Fruit fly (Drosophila melanogaster): Measurements from ENCODE around the gene HBS1.

Gene HBS1

DNA sequence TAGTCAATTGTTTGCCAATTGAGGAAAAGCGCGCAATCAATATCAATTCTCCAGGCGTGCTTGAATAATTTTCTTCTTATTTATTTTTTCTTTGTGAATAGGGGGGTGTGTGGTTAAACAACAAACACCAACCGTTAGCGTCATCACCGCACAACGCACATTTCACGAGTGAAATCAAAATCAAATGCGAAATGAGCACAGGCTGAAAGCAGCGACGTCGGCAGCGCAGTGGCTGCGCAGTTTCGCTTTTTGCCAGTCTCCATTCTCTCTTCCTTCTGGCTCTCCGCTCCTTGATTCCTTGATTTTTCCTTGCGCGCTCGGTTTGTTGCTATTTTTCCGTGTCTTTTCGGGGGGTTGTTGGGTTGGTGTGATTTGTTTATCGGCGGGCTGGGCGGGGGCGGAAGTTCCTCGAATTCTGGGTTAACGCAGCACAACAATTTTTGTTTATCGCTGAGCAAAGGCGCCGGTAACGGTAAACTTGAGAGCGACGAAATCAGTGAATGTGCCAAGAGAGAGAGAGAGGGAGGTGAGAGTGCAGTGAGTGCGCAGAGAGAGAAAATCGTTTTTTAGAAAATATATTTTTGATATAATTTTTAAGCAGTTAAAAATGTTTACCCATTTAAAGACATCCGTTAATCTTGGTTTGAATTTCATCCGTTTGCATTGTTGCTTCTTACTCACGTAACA is 18.0 kb upstream of the HBS1 start, which contains the start of gene CG13937:
Gene CG13937, minus strand, starts transcription at position 174 of the 687 bp plus-strand sequence.
- TF ChIP-seq CG8478 (optimal IDR thresholded peaks at IDR 0.05) (no peak), CTCF (optimal IDR thresholded peaks at IDR 0.05) (no peak)

DNA sequence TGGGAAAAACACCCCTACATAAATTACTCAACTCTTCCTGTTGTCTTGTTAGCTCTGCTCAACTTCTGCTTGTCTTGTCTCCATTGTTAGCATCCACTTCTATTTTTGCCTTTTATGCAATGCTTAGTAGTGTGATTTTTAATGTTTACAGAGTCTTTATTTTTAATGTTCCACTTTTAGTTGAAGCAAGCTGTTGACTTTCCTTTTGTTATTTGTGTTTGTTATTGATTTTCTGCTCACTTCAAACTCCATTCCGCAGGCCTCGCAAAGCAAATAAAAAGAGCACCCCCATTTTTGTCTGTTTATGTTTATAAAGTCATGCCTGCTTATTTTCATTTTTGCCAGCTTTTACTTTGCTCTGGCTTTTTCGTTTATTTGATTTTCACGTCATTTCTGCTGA is 16.9 kb upstream of the HBS1 start:
- no peak for TF ChIP-seq CTCF (optimal IDR thresholded peaks at IDR 0.05)
- TF ChIP-seq CG8478 (optimal IDR thresholded peaks at IDR 0.05), result no peak

DNA sequence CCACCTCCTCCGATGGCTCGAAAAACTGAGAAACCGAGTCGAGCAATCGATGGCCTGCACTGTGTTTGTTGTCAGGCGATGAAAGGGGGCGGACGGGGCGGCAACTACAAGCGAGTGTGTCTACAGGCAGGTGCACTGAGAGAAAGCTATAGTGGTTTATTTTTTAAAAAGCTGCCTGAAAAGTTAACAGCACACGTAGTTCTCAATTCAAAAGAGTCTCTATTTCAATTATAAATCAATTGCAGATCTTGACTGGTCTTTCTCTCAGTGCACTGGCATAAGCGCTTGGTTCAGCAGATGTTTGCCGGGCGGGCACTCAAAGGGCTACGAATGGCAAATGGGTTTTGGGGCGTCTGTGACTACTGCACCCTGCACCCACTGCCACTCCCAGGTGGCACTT is 15.7 kb upstream of the HBS1 start:
- no peak for TF ChIP-seq CG8478 (optimal IDR thresholded peaks at IDR 0.05)
- no peak for TF ChIP-seq CTCF (optimal IDR thresholded peaks at IDR 0.05)

DNA sequence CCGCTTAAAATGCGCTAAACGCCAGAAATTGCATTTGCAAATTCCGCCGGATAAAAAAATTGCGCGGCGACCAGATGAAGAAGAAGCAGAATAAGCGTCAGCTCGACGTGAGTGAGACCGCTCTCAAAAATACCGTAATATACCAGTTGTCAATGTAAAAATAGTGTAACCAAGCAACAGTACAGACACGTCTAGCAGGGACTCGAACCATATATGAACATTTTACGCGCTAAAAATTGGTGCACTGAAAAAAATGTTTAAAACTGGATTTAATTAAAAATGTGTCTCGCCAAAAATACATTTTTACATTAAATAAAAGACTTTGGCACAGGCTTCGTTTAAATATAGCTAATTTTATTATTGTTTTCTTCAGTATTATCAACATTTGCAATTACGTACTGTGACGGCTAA is 11.2 kb upstream of the HBS1 start, which contains the start of gene dre4:
Gene dre4, minus strand, starts transcription at position 98 of the 411 bp plus-strand sequence.
- no peak for TF ChIP-seq CG8478 (optimal IDR thresholded peaks at IDR 0.05)
- peak; percentile 24 to 62 for TF ChIP-seq CTCF (optimal IDR thresholded peaks at IDR 0.05)

DNA sequence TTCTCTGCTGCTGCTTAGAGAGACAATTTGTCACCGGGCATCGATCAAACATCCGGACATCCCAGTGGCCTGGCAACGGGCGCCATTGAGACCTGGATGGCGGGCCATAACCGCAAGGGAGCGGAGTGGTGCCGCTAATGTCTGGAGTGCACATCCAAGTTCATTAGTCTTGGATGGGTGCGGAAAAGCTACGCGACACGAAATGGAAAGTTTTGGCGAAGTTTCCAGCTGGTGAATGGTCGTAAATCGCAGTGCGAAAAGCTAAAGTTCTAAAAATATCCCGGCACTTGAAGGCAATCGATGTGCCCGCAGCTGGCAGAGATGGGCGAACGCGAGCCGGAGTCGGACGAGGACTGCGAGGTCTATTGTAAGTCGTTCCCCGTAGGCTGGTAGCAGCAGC is 4.7 kb upstream of the HBS1 start, which contains the start of gene CG13924:
Gene CG13924, plus strand, starts transcription at position 301 of the 400 bp plus-strand sequence.
- TF ChIP-seq CTCF (optimal IDR thresholded peaks at IDR 0.05) (no peak), CG8478 (optimal IDR thresholded peaks at IDR 0.05) (no peak)

DNA sequence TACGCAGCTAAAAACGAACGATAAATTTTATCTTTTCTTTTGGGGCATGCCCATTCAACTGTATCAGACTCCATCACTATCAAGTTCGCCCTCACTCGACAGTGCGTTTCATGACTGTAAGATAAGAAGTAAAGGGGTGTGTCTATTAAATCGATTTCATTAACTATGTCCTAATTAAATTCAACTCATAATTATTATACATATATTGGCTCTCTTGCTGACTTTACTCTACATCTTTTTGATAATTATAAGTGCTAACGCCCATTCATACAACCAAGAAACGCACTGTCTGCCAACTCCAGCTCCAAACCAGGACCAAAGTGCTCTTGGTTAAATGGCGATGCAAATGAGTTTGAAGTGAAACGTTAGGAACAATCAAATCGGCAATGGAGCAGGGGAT is 3.8 kb upstream of the HBS1 start:
- TF ChIP-seq CG8478 (optimal IDR thresholded peaks at IDR 0.05) (no peak), CTCF (optimal IDR thresholded peaks at IDR 0.05) (no peak)

DNA sequence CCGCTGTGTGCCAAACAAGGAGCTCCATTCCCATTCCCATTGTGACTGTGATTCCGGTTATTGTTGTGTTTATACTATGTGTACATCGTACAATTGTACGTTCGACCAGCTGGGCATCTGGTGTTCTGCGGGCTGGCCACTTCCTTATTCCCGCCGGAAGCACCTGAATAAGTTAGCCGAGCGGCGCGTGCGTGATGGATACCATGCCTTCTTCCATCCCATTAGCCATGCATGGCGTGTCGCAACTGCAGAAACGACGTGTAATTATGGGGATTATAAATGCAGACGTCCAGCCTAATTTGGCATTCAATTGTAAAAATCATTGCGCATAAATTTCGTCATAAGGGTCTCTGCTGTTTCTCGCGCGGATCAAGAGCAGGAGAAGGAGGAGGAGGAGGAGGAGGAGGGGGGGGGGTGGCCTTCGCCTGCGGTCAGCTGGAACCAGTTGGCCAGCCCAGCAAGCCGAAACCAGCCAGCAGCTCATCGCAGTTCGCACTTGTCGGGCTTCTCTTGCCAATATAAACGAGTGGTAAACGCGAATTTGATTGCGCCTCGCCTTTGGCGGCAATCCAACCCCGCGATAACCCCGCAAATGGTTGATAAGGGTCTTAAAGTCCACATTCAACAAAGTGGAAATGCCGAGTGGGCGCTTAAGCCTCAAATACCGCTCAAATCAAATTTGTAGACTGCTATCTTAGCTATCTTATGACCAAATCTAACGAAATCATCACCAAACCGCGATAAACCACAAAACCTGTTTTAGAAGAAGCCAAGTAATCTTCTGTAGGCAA is 1.2 kb upstream of the HBS1 start:
- TF ChIP-seq CG8478 (optimal IDR thresholded peaks at IDR 0.05) (no peak), CTCF (optimal IDR thresholded peaks at IDR 0.05) (no peak)

DNA sequence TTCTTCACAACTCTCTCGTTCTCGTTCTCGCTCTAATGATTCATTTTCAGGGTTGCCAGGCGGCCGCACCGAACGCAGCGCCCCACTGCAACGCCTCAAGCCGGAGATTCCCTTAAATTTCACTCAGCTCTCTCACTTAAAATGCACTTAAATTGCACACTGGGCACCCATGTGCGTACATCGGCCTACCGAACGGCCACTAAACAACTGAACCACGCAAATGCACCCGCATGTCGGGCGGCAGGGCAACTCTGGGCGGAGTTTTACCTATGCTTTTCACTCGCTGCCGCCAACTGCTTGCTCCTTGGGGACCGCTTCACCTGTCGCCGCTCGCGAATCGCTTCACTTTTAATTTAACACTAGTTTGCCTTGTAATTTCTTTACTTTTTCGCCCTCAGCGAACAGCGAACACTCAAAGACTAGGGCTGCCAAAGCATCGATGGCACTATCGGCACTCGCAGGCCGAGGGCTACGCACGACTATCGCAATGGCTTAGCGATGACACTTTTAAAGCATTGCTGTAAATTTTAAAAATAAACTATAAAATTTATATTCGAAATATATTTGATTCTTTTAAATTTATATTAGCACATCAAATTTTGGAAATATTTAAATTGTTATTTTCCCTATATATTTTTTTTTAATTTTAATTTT is 3.1 kb downstream of the HBS1 start, which contains the start of gene Rap1:
Gene Rap1, minus strand, starts transcription at position 446 of the 654 bp plus-strand sequence.
- no peak for TF ChIP-seq CG8478 (optimal IDR thresholded peaks at IDR 0.05)
- no peak for TF ChIP-seq CTCF (optimal IDR thresholded peaks at IDR 0.05)

DNA sequence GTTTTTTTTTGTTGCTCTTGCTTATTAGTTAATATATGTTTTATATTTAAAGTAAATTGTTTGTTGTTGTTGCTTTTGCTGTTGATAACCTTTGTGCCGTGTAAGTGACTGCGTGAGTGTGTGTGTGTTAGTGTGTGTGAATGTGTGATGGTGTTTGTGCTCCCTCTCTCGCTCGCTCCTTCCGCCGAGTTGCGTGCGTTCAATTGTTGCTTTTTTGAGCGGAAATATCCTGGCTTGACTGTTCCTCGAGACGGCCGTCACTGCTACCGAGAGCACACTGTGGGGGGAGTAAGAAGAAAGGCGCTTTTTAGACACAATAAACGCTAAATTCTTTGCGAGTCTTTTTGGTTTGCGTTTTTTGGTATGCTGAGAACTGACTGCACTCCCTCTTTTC is 3.6 kb downstream of the HBS1 start:
- TF ChIP-seq CTCF (optimal IDR thresholded peaks at IDR 0.05), result no peak

DNA sequence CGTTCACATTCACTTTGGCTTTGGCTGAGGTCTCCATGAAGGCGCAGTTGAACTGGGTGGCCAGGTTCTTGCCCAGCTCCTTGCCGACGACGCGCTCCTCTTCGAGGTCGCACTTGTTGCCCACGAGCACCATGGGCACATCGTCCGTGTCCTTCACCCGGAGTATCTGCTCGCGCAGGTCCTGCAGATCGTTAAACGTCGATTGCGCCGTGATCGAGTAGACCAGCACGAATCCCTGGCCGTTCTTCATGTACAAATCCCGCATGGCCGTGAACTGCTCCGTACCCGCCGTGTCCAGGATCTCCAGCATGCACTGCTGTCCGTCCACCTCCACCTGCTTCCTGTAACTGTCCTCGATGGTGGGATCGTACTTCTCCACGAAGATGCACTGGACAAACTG is 4.3 kb downstream of the HBS1 start:
- no peak for TF ChIP-seq CTCF (optimal IDR thresholded peaks at IDR 0.05)
- no peak for TF ChIP-seq CG8478 (optimal IDR thresholded peaks at IDR 0.05)

DNA sequence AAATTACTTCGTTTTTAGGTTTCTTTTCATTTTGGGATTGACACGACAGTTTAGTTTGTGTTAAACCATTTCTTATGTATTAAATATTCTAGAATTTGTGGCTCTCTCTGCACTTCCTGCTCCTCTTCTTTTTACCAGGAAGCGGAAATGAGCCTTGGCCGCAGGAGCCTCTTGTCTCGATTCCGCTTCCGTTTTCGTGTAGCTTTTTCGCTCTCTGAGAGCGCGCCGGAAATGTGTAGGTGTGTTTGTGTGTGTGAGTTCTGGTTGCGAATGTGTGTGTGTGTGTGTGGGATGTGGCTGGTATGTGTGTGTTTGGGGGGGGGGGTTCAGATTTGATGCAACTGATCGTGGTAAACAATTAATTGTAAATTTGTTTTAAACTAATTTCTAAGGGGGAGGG is 5.5 kb downstream of the HBS1 start:
- TF ChIP-seq CG8478 (optimal IDR thresholded peaks at IDR 0.05) (no peak), CTCF (optimal IDR thresholded peaks at IDR 0.05) (no peak)

DNA sequence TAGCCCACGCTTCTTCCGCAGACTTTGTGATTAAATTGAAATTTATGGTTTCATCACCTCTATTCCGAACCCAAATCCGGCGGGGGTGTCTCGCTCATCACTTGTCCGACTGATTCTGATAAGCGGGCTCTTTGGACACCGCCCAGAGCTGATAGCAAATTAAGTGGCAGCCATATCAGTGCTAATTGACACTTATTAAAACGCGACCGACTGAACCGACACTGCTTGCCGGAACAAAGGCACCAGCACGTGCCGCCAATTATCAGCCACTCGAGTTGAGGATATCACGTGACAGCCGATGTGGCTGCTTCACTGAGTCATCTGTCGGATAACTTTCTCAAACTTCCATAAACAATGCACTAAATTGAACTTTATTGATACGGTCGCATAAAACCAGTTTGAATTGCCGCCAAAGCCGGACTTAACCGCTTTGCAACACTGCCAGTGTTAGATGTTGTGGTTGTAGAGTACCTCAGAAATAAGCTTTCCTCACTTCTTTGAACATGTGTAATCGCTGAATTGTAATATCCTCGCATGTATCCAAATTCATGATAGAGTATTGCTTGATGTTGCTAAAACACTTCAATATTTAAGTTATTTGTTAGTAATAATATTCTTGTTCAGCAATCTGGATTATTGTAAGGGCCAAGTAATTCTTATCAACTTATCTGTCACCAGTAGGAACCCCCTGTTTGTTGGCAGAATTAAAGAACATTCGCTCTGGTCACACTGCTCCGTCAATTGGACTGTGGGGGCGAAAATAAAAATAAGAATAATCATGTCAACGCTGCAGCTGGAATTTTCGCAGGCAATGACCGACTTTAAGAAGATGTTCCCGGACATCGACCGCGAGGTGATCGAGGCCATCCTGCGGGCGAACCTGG is 8.3 kb downstream of the HBS1 start, which contains the start of gene CG12024:
Gene CG12024, plus strand, starts transcription at position 699 of the 884 bp plus-strand sequence.
- TF ChIP-seq CTCF (optimal IDR thresholded peaks at IDR 0.05), result no peak
- TF ChIP-seq CG8478 (optimal IDR thresholded peaks at IDR 0.05), result no peak

DNA sequence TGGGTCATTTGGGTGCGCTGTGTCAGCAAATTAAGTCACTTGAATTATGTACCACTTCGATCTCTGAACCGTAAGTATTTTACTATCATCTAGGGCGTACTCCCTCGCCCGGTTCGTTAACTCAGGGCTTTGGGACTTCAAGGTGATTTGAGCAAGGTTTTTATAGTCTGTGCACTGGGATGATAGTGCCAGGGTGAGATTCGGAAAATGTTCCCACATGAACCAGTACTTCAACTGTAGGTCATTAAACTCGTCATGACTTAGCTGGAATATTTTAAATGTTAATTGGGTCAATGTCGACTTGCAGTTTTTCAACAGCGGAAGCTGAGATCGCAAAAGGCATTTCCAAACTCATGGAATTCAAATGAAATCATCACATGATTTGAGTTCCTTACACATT is 9.5 kb downstream of the HBS1 start, which contains the start of gene CNMa:
Gene CNMa, minus strand, starts transcription at position 101 of the 400 bp plus-strand sequence.
- no peak for TF ChIP-seq CG8478 (optimal IDR thresholded peaks at IDR 0.05)
- TF ChIP-seq CTCF (optimal IDR thresholded peaks at IDR 0.05), result no peak

DNA sequence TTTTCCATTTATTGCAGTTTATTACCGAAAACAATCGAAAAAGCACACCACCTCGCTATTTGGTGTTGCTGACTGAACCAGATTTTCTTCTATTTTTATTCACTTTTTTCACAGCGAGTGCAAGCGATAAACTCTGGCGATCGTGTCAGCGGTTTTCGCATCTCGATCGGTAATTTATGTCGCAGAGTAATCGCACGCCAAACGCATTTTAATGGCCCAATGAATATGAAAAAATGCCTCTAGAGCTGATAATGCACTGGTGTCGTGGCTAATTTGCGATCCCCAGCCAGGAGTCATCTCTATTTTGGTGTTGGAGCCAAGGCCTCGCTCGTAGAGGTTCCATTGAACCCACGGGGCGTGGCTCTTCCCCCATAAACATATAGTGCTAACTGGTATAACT is 11.8 kb downstream of the HBS1 start:
- TF ChIP-seq CG8478 (optimal IDR thresholded peaks at IDR 0.05) (no peak), CTCF (optimal IDR thresholded peaks at IDR 0.05) (no peak)

Measured in S2 (cell line).